Worm (Caenorhabditis elegans) whole organism, dauer: ENCODE data around the gene mrpl-48.

Experiments used
- unc-62 ChIP-seq: sonication (generic microtip); optimal IDR thresholded peaks from 2 replicates; lab custom pipeline; 2017; ENCODE audit warnings: missing biosample characterization, missing genetic modification reagents, missing genetic modification characterization

The mrpl-48 gene

ce11 chrV:5634445-5634844 is 40.9 kb downstream of the mrpl-48 start:
- no peak for TF ChIP-seq unc-62
